Worm (Caenorhabditis elegans) whole organism, early embryonic: ENCODE results near the gene str-200.

Experiments
- ama-1 ChIP-seq: fragments of 150-350 bp; optimal IDR thresholded peaks from 2 replicates; lab custom pipeline; 2014
- ets-7 ChIP-seq: sonication (generic microtip); optimal IDR thresholded peaks from 2 replicates; lab custom pipeline; 2016; ENCODE audit warnings: missing genotype, missing genetic modification characterization, missing compliant biosample characterization
- hmg-4 ChIP-seq: fragments of 200-800 bp; sonication (Bioruptor generic); optimal IDR thresholded peaks from 2 replicates; lab custom pipeline; 2018; ENCODE audit warnings: mild to moderate bottlenecking, missing genetic modification characterization, missing compliant biosample characterization
- scrt-1 ChIP-seq: fragments of 200-800 bp; sonication (Bioruptor generic); IDR thresholded peaks from 2 replicates; pipeline ENCODE4 v1.3.6; 2022; ENCODE audit warnings: missing genetic modification characterization, missing compliant biosample characterization
- tbx-11 ChIP-seq: fragments of 200-800 bp; sonication (Bioruptor generic); IDR thresholded peaks from 2 replicates; pipeline ENCODE4 v1.3.6; 2022; ENCODE audit warnings: missing genetic modification characterization, missing compliant biosample characterization
- tra-4 ChIP-seq: sonication (generic microtip); optimal IDR thresholded peaks from 2 replicates; lab custom pipeline; 2017; ENCODE audit warnings: missing genetic modification characterization, missing compliant biosample characterization

ce11 chrV:17486034-17486433 lies 28.1 kb upstream of the str-200 start, which contains the start of gene scl-24:
- TF ChIP-seq scrt-1 (GFP tag; lab: Robert Waterston, UW) (no peak), ama-1 (lab: Kevin White, UChicago) (no peak), hmg-4 (GFP tag; lab: Kevin White, UChicago) (no peak), tra-4 (tag; lab: Kevin White, UChicago) (no peak), ets-7 (tag; lab: Kevin White, UChicago) (no peak), tbx-11 (GFP tag; lab: Robert Waterston, UW) (no peak)
